Fruit fly (Drosophila melanogaster) whole organism, embryonic: ENCODE measurements around the gene lute.

Experiments
- Atf3 ChIP-seq: fragments of 200-800 bp; sonication (Bioruptor generic); optimal IDR thresholded peaks from 3 replicates; lab custom pipeline; 2016; ENCODE audit warnings: missing biosample characterization, missing genetic modification characterization
- Bgb ChIP-seq: fragments of 200-800 bp; sonication (Bioruptor generic); IDR thresholded peaks from 2 replicates; pipeline ENCODE4 v1.3.6; 2022; ENCODE audit warnings: missing biosample characterization, missing genetic modification characterization; ENCODE audit not compliant: partially characterized antibody
- CG10267 ChIP-seq: fragments of 200-800 bp; sonication (Bioruptor generic); optimal IDR thresholded peaks from 2 replicates; lab custom pipeline; 2018; ENCODE audit warnings: missing biosample characterization, mild to moderate bottlenecking, missing genetic modification characterization, moderate library complexity
- CG10959 ChIP-seq: fragments of 200-800 bp; sonication (Bioruptor generic); IDR thresholded peaks from 2 replicates; pipeline ENCODE4 v1.3.6; 2022; ENCODE audit warnings: missing biosample characterization, missing genetic modification characterization
- CG11398 ChIP-seq: fragments of 200-800 bp; sonication (Bioruptor generic); optimal IDR thresholded peaks from 2 replicates; lab custom pipeline; 2016; ENCODE audit warnings: missing biosample characterization, missing genetic modification characterization
- CG12942 ChIP-seq: fragments of 200-800 bp; sonication (Bioruptor generic); optimal IDR thresholded peaks from 3 replicates; lab custom pipeline; 2016; ENCODE audit warnings: missing biosample characterization, missing genetic modification characterization
- CG14014 ChIP-seq: fragments of 200-800 bp; sonication (Bioruptor generic); IDR thresholded peaks from 2 replicates; pipeline ENCODE4 v1.3.6; 2022; ENCODE audit warnings: missing biosample characterization, missing genetic modification characterization
- CG17385 ChIP-seq: fragments of 200-800 bp; sonication (Bioruptor generic); optimal IDR thresholded peaks from 3 replicates; lab custom pipeline; 2018; ENCODE audit warnings: missing biosample characterization, mild to moderate bottlenecking, missing genetic modification characterization
- CG17612 ChIP-seq: fragments of 200-800 bp; sonication (Bioruptor generic); IDR thresholded peaks from 2 replicates; pipeline ENCODE4 v1.3.6; 2022; ENCODE audit warnings: missing biosample characterization, missing genetic modification characterization
- CG2875 ChIP-seq: fragments of 200-800 bp; sonication (Bioruptor generic); optimal IDR thresholded peaks from 2 replicates; lab custom pipeline; 2017; ENCODE audit warnings: missing biosample characterization, mild to moderate bottlenecking, missing genetic modification characterization, missing genetic modification reagents
- CG3838 ChIP-seq: fragments of 200-800 bp; sonication (Bioruptor generic); optimal IDR thresholded peaks from 3 replicates; lab custom pipeline; 2016; ENCODE audit warnings: missing biosample characterization, missing genetic modification characterization
- CG4282 ChIP-seq: fragments of 200-800 bp; sonication (Bioruptor generic); optimal IDR thresholded peaks from 2 replicates; lab custom pipeline; 2016; ENCODE audit warnings: missing biosample characterization, missing genetic modification characterization
- CG4360 ChIP-seq: fragments of 200-800 bp; sonication (Bioruptor generic); IDR thresholded peaks from 2 replicates; pipeline ENCODE4 v1.3.6; 2022; ENCODE audit warnings: missing biosample characterization, missing genetic modification characterization
- CG43689 ChIP-seq: fragments of 200-800 bp; sonication (Bioruptor generic); IDR thresholded peaks from 2 replicates; pipeline ENCODE4 v1.3.6; 2022; ENCODE audit warnings: missing biosample characterization, missing genetic modification characterization
- CG9727 ChIP-seq: fragments of 200-800 bp; sonication (Bioruptor generic); optimal IDR thresholded peaks from 3 replicates; lab custom pipeline; 2017; ENCODE audit warnings: missing biosample characterization, mild to moderate bottlenecking, missing genetic modification characterization
- CG9797 ChIP-seq: fragments of 200-800 bp; sonication (Bioruptor generic); optimal IDR thresholded peaks from 3 replicates; lab custom pipeline; 2018; ENCODE audit warnings: missing biosample characterization, mild to moderate bottlenecking, missing genetic modification characterization
- Camta ChIP-seq: fragments of 200-800 bp; sonication (Bioruptor generic); optimal IDR thresholded peaks from 2 replicates; lab custom pipeline; 2016; ENCODE audit warnings: missing biosample characterization, missing genetic modification characterization
- HmgD ChIP-seq: fragments of 200-800 bp; sonication (Bioruptor generic); optimal IDR thresholded peaks from 3 replicates; lab custom pipeline; 2016; ENCODE audit warnings: missing biosample characterization, missing genetic modification characterization
- Hmx ChIP-seq: fragments of 200-800 bp; sonication (Bioruptor generic); optimal IDR thresholded peaks from 2 replicates; lab custom pipeline; 2016; ENCODE audit warnings: missing biosample characterization, missing genetic modification characterization
- Hr78 ChIP-seq, 2 experiments: fragments of 200-800 bp in 1 of 2; fragments of >200 bp in 1 of 2; sonication (Bioruptor generic) in 1 of 2; optimal IDR thresholded peaks; 2 replicates each; lab custom pipeline; 2017 to 2019; ENCODE audit warnings: missing biosample characterization in 2 of 2, missing genetic modification characterization in 2 of 2, mild to moderate bottlenecking in 1 of 2, moderate library complexity in 1 of 2
- Lpt ChIP-seq: fragments of >200 bp; optimal IDR thresholded peaks from 2 replicates; lab custom pipeline; 2018; ENCODE audit warnings: missing biosample characterization, missing genetic modification characterization
- Max ChIP-seq: fragments of 200-800 bp; sonication (Bioruptor generic); optimal IDR thresholded peaks from 2 replicates; lab custom pipeline; 2016; ENCODE audit warnings: missing biosample characterization, mild to moderate bottlenecking, missing genetic modification characterization
- Med ChIP-seq: fragments of 200-800 bp; sonication (Bioruptor generic); peaks from one replicate; lab custom pipeline; 2016; ENCODE audit warnings: missing biosample characterization, missing genetic modification characterization, mild to moderate bottlenecking, inconsistent platforms, moderate library complexity
- Mrtf ChIP-seq: fragments of 200-800 bp; sonication (Bioruptor generic); IDR thresholded peaks from 3 replicates; pipeline ENCODE4 v1.3.6; 2022; ENCODE audit warnings: missing biosample characterization, missing genetic modification characterization
- NC2α ChIP-seq: fragments of 200-800 bp; sonication (Bioruptor generic); optimal IDR thresholded peaks from 2 replicates; lab custom pipeline; 2016; ENCODE audit warnings: missing biosample characterization, missing genetic modification characterization
- NfI ChIP-seq: fragments of 200-800 bp; sonication (Bioruptor generic); optimal IDR thresholded peaks from 3 replicates; lab custom pipeline; 2018; ENCODE audit warnings: missing biosample characterization, mild to moderate bottlenecking, missing genetic modification characterization, moderate library complexity
- Pdp1 ChIP-seq, 2 experiments: fragments of 200-800 bp; sonication (Bioruptor generic); optimal IDR thresholded peaks; 3 replicates each; lab custom pipeline; 2016; ENCODE audit warnings: missing biosample characterization in 2 of 2, missing genetic modification characterization in 2 of 2, mild to moderate bottlenecking in 1 of 2, moderate library complexity in 1 of 2
- Sox100B ChIP-seq: fragments of 200-800 bp; sonication (Bioruptor generic); optimal IDR thresholded peaks from 3 replicates; lab custom pipeline; 2018; ENCODE audit warnings: missing biosample characterization, mild to moderate bottlenecking, missing genetic modification characterization
- Vsx1 ChIP-seq: fragments of 200-800 bp; sonication (Bioruptor generic); optimal IDR thresholded peaks from 2 replicates; lab custom pipeline; 2017; ENCODE audit warnings: missing biosample characterization, mild to moderate bottlenecking, missing genetic modification characterization, missing genetic modification reagents
- ase ChIP-seq: fragments of 200-800 bp; sonication (Bioruptor generic); IDR thresholded peaks from 3 replicates; pipeline ENCODE4 v1.3.6; 2022; ENCODE audit warnings: missing biosample characterization, missing genetic modification characterization
- chinmo ChIP-seq: fragments of 200-800 bp; sonication (Bioruptor generic); IDR thresholded peaks from 4 replicates; pipeline ENCODE4 v1.3.6; 2022; ENCODE audit warnings: missing biosample characterization, missing genetic modification characterization; ENCODE audit not compliant: partially characterized antibody
- ci ChIP-seq: fragments of 200-800 bp; sonication (Bioruptor generic); IDR thresholded peaks from 3 replicates; pipeline ENCODE4 v1.3.6; 2022; ENCODE audit warnings: missing biosample characterization, missing genetic modification characterization
- croc ChIP-seq: fragments of 200-800 bp; sonication (Bioruptor generic); conservative IDR thresholded peaks from 3 replicates; pipeline ENCODE4 v1.3.6; 2022; ENCODE audit warnings: missing biosample characterization, missing genetic modification characterization
- dm ChIP-seq: fragments of 200-800 bp; sonication (Bioruptor generic); optimal IDR thresholded peaks from 3 replicates; lab custom pipeline; 2016; ENCODE audit warnings: missing biosample characterization, missing genetic modification characterization
- ems ChIP-seq: fragments of 200-800 bp; sonication (Bioruptor generic); optimal IDR thresholded peaks from 3 replicates; lab custom pipeline; 2016; ENCODE audit warnings: missing biosample characterization, missing genetic modification characterization
- gfzf ChIP-seq: fragments of 200-800 bp; sonication (Bioruptor generic); optimal IDR thresholded peaks from 2 replicates; lab custom pipeline; 2016; ENCODE audit warnings: missing biosample characterization, mild to moderate bottlenecking, missing genetic modification characterization, moderate library complexity
- insv ChIP-seq, 2 experiments: fragments of 200-800 bp; sonication (Bioruptor generic); optimal IDR thresholded peaks; 3 replicates each; lab custom pipeline; 2016 to 2018; ENCODE audit warnings: missing biosample characterization in 2 of 2, missing genetic modification characterization in 2 of 2
- jigr1 ChIP-seq: fragments of 200-800 bp; sonication (Bioruptor generic); IDR thresholded peaks from 3 replicates; pipeline ENCODE4 v1.3.6; 2022; ENCODE audit warnings: missing biosample characterization, missing genetic modification characterization
- odd ChIP-seq: fragments of 200-800 bp; sonication (Bioruptor generic); optimal IDR thresholded peaks from 2 replicates; lab custom pipeline; 2017; ENCODE audit warnings: missing biosample characterization, mild to moderate bottlenecking, missing genetic modification characterization
- pfk ChIP-seq: fragments of 200-800 bp; sonication (Bioruptor generic); optimal IDR thresholded peaks from 2 replicates; lab custom pipeline; 2018; ENCODE audit warnings: missing biosample characterization, mild to moderate bottlenecking, missing genetic modification characterization, moderate library complexity
- schlank ChIP-seq: fragments of 200-800 bp; sonication (Bioruptor generic); optimal IDR thresholded peaks from 2 replicates; lab custom pipeline; 2018; ENCODE audit warnings: missing biosample characterization, mild to moderate bottlenecking, missing genetic modification characterization
- sd ChIP-seq: fragments of 200-800 bp; sonication (Bioruptor generic); optimal IDR thresholded peaks from 3 replicates; lab custom pipeline; 2018; ENCODE audit warnings: missing biosample characterization, mild to moderate bottlenecking, missing genetic modification characterization, moderate library complexity
- slp2 ChIP-seq: fragments of 200-800 bp; sonication (Bioruptor generic); optimal IDR thresholded peaks from 2 replicates; lab custom pipeline; 2016; ENCODE audit warnings: missing biosample characterization, missing genetic modification characterization
- so ChIP-seq: fragments of 200-800 bp; sonication (Bioruptor generic); IDR thresholded peaks from 3 replicates; pipeline ENCODE4 v1.3.6; 2022; ENCODE audit warnings: missing biosample characterization, missing genetic modification characterization
- tap ChIP-seq: fragments of 200-800 bp; optimal IDR thresholded peaks from 3 replicates; lab custom pipeline; 2019; ENCODE audit warnings: missing biosample characterization, mild to moderate bottlenecking, missing genetic modification characterization, moderate library complexity
- wek ChIP-seq: fragments of 200-800 bp; sonication (Bioruptor generic); optimal IDR thresholded peaks from 3 replicates; lab custom pipeline; 2018; ENCODE audit warnings: missing biosample characterization, mild to moderate bottlenecking, missing genetic modification characterization, moderate library complexity
- zf30C ChIP-seq: fragments of 200-800 bp; sonication (Bioruptor generic); optimal IDR thresholded peaks from 3 replicates; lab custom pipeline; 2018; ENCODE audit warnings: missing biosample characterization, mild to moderate bottlenecking, missing genetic modification characterization
- zfh1 ChIP-seq: fragments of 200-800 bp; sonication (Bioruptor generic); IDR thresholded peaks from 3 replicates; pipeline ENCODE4 v1.3.6; 2022; ENCODE audit warnings: missing biosample characterization, missing genetic modification characterization
- zfh2 ChIP-seq: fragments of 200-800 bp; sonication (Bioruptor generic); optimal IDR thresholded peaks from 2 replicates; lab custom pipeline; 2016; ENCODE audit warnings: missing biosample characterization, missing genetic modification characterization

The lute gene

DNA sequence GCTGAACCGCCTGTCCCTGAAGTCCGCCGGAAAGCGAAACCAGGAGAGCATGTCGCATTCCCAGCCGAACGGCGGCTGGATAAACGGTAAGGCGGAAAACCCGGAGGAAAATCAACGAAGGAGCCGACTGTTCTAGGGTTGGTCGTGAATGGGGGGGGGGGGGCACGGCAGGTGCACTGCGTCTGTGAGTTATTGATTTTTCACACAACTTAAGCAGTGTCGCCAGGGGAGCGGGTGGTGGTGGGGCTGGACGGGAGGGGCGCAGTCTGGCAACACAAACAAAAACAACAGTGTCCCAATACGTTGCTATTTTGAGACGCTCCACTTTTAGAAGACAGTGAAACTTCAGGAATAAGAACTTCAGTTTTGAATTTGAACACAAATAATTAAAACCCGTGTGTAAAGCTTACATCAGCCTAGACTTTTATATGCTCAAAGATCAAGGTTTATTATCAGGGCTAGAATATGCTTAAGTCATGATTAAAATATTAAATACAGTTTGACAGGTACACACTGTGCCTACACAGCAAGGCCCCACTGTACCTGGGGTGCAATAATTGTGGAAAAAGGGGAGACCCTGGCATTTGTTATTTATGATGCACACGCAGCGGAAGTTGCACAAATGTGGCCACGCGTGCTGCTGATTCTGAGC lies 6.5 kb downstream of the lute start (continued):
- TF ChIP-seq pfk (GFP tag; lab: Kevin White, UChicago) (no peak), CG14014 (GFP tag; lab: Robert Waterston, UW) (peak; percentile 61), odd (GFP tag; lab: Kevin White, UChicago) (no peak), Sox100B (GFP tag; lab: Kevin White, UChicago) (peak; percentile 73), Pdp1 (GFP tag; optimal IDR thresholded peaks at IDR 0.05; lab: Kevin White, UChicago) (peak; percentile 38 to 58), ase (GFP tag; lab: Robert Waterston, UW) (0 out of 3 replicates have a peak, but pooled peaks have one; percentile 45), CG3838 (GFP tag; lab: Kevin White, UChicago) (no peak), insv (GFP tag; optimal IDR thresholded peaks at IDR 0.05; lab: Kevin White, UChicago) (no peak), sd (tag; lab: Kevin White, UChicago) (no peak), CG9797 (no peak), zfh1 (peak; percentile 85), slp2 (peak; percentile 12), so (GFP tag; lab: Robert Waterston, UW) (peak; percentile 73; the same call in 1 of the 3 replicates), CG4360 (peak; percentile 40; the same call in 1 of the 2 replicates), CG2875 (peak; percentile 71), Vsx1 (GFP tag; lab: Kevin White, UChicago) (peak; percentile 42), gfzf (GFP tag; lab: Kevin White, UChicago) (no peak), CG9727 (GFP tag; lab: Kevin White, UChicago) (peak; percentile 57), CG17612 (0 out of 2 replicates have a peak, but pooled peaks have one; percentile 8), ems (GFP tag; lab: Kevin White, UChicago) (peak; percentile 68), CG17385 (peak; percentile 64), ci (peak; percentile 92), schlank (tag; lab: Kevin White, UChicago) (no peak), dm (no peak), Bgb (GFP tag; lab: Robert Waterston, UW) (no peak), NC2α (peak; percentile 21), Lpt (GFP tag; lab: Kevin White, UChicago) (no peak), Mrtf (GFP tag; lab: Robert Waterston, UW) (peak; percentile 72), CG10959 (GFP tag; lab: Robert Waterston, UW) (peak; percentile 37; the same call in 1 of the 2 replicates), zf30C (GFP tag; lab: Kevin White, UChicago) (no peak), tap (tag; lab: Kevin White, UChicago) (peak; percentile 74), CG10267 (tag; lab: Kevin White, UChicago) (peak; percentile 34), Camta (GFP tag; lab: Kevin White, UChicago) (peak; percentile 29), CG43689 (peak; percentile 47; the same call in 1 of the 2 replicates), Hr78 (GFP tag; optimal IDR thresholded peaks at IDR 0.05; lab: Kevin White, UChicago) (peak in 1 of 2 experiments; percentile 29), Atf3 (GFP tag; lab: Kevin White, UChicago) (no peak), CG4282 (GFP tag; lab: Kevin White, UChicago) (no peak), jigr1 (no peak), wek (GFP tag; lab: Kevin White, UChicago) (peak; percentile 45), Med (GFP tag; lab: Kevin White, UChicago) (peak; percentile 90), CG11398 (GFP tag; lab: Kevin White, UChicago) (no peak), Hmx (no peak), CG12942 (GFP tag; lab: Kevin White, UChicago) (no peak), Max (peak; percentile 45), chinmo (GFP tag; lab: Robert Waterston, UW) (no peak), zfh2 (GFP tag; lab: Kevin White, UChicago) (peak; percentile 12), NfI (peak; percentile 57), HmgD (no peak), croc (GFP tag; lab: Robert Waterston, UW) (peak; percentile 64)
